Fruit fly (Drosophila melanogaster): Measurements from ENCODE around the gene fray.

- TF ChIP-seq CG32264 (GFP tag; optimal IDR thresholded peaks at IDR 0.05) (no peak), sage (GFP tag; optimal IDR thresholded peaks at IDR 0.05) (no peak)
Measured at dm6 chr3R:18582236-18582635, 9.3 kb downstream of the fray start.
